Worm (Caenorhabditis elegans): ENCODE data around the gene atic-1.
A peak's percentile ranks its signal among the peaks of the same experiment; 100 is the strongest.

- TF ChIP-seq him-1 (tag; optimal IDR thresholded peaks at IDR 0.05) (peak; percentile 71), W03F9.2 (tag; optimal IDR thresholded peaks at IDR 0.05) (peak; percentile 5)
These were observed 36.2 kb upstream of the atic-1 start for ce11 chrIV:7845585-7845984.
